Worm (Caenorhabditis elegans) whole organism, early embryonic: Measurements from ENCODE around the gene bre-3.

Source experiments
- F13C5.2 ChIP-seq: sonication (generic microtip); optimal IDR thresholded peaks from 2 replicates; lab custom pipeline; 2017; ENCODE audit warnings: mild to moderate bottlenecking, missing genetic modification characterization, inconsistent platforms, missing compliant biosample characterization
- ama-1 ChIP-seq: fragments of 150-350 bp; optimal IDR thresholded peaks from 2 replicates; lab custom pipeline; 2014
- ceh-13 ChIP-seq: fragments of 200-800 bp; sonication (Bioruptor generic); optimal IDR thresholded peaks from 2 replicates; lab custom pipeline; 2018; ENCODE audit warnings: mild to moderate bottlenecking, missing genetic modification characterization, missing compliant biosample characterization
- ets-7 ChIP-seq: sonication (generic microtip); optimal IDR thresholded peaks from 2 replicates; lab custom pipeline; 2016; ENCODE audit warnings: missing genotype, missing genetic modification characterization, missing compliant biosample characterization
- flt-1 ChIP-seq: fragments of 200-800 bp; sonication (Bioruptor generic); IDR thresholded peaks from 2 replicates; pipeline ENCODE4 v1.3.6; 2022; ENCODE audit warnings: missing genetic modification characterization, missing compliant biosample characterization
- hmg-4 ChIP-seq: fragments of 200-800 bp; sonication (Bioruptor generic); optimal IDR thresholded peaks from 2 replicates; lab custom pipeline; 2018; ENCODE audit warnings: mild to moderate bottlenecking, missing genetic modification characterization, missing compliant biosample characterization
- hnd-1 ChIP-seq: sonication (generic microtip); optimal IDR thresholded peaks from 2 replicates; lab custom pipeline; 2016; ENCODE audit warnings: missing genetic modification characterization, missing compliant biosample characterization
- scrt-1 ChIP-seq: fragments of 200-800 bp; sonication (Bioruptor generic); IDR thresholded peaks from 2 replicates; pipeline ENCODE4 v1.3.6; 2022; ENCODE audit warnings: missing genetic modification characterization, missing compliant biosample characterization
- tbx-37 ChIP-seq: fragments of 200-800 bp; sonication (Bioruptor generic); conservative IDR thresholded peaks from 2 replicates; pipeline ENCODE4 v1.3.6; 2022; ENCODE audit warnings: missing genetic modification reagents, missing genetic modification characterization, missing compliant biosample characterization
- tra-4 ChIP-seq: sonication (generic microtip); optimal IDR thresholded peaks from 2 replicates; lab custom pipeline; 2017; ENCODE audit warnings: missing genetic modification characterization, missing compliant biosample characterization

ce11 chrIII:9528824-9529223, 43.6 kb upstream of the bre-3 start, which contains the start of gene ZK1098.2:
- TF ChIP-seq hnd-1 (tag; lab: Kevin White, UChicago) (no peak), F13C5.2 (no peak), ama-1 (no peak), tra-4 (no peak), tbx-37 (GFP tag; lab: Robert Waterston, UW) (no peak), ets-7 (no peak), ceh-13 (GFP tag; lab: Kevin White, UChicago) (no peak), flt-1 (GFP tag; lab: Robert Waterston, UW) (no peak), scrt-1 (GFP tag; lab: Robert Waterston, UW) (no peak), hmg-4 (GFP tag; lab: Kevin White, UChicago) (no peak)
